Fruit fly (Drosophila melanogaster) whole organism, embryonic: ENCODE results near the gene CG11999.

Experiments
- ATbp ChIP-seq: fragments of 200-800 bp; sonication (Bioruptor generic); optimal IDR thresholded peaks from 2 replicates; lab custom pipeline; 2017; ENCODE audit warnings: missing biosample characterization, mild to moderate bottlenecking, missing genetic modification characterization, missing genetic modification reagents
- Awh ChIP-seq: fragments of 200-800 bp; sonication (Bioruptor generic); IDR thresholded peaks from 2 replicates; pipeline ENCODE4, ENCODE4 v1.3.6; 2022; ENCODE audit warnings: missing biosample characterization, missing genetic modification characterization
- BtbVII ChIP-seq: fragments of 200-800 bp; sonication (Bioruptor generic); optimal IDR thresholded peaks from 3 replicates; lab custom pipeline; 2017; ENCODE audit warnings: missing biosample characterization, mild to moderate bottlenecking, missing genetic modification characterization
- CG10209 ChIP-seq: fragments of 200-800 bp; sonication (Bioruptor generic); optimal IDR thresholded peaks from 3 replicates; lab custom pipeline; 2017; ENCODE audit warnings: missing biosample characterization, mild to moderate bottlenecking, missing genetic modification characterization, missing genetic modification reagents
- CG10366 ChIP-seq: fragments of 200-800 bp; sonication (Bioruptor generic); IDR thresholded peaks from 2 replicates; pipeline ENCODE4 v1.3.6; 2022; ENCODE audit warnings: missing biosample characterization, missing genetic modification characterization
- CG11085 ChIP-seq: fragments of 200-800 bp; sonication (Bioruptor generic); IDR thresholded peaks from 2 replicates; pipeline ENCODE4 v1.3.6; 2022; ENCODE audit warnings: missing biosample characterization, missing genetic modification characterization
- CG11696 ChIP-seq: fragments of 200-800 bp; sonication (Bioruptor generic); IDR thresholded peaks from 2 replicates; pipeline ENCODE4 v1.3.6; 2022; ENCODE audit warnings: missing biosample characterization, missing genetic modification characterization
- CG12219 ChIP-seq: fragments of 200-800 bp; sonication (Bioruptor generic); optimal IDR thresholded peaks from 3 replicates; lab custom pipeline; 2018; ENCODE audit warnings: missing biosample characterization, mild to moderate bottlenecking, missing genetic modification characterization
- CG12744 ChIP-seq: fragments of 200-800 bp; sonication (Bioruptor generic); optimal IDR thresholded peaks from 2 replicates; lab custom pipeline; 2016; ENCODE audit warnings: missing biosample characterization, missing genetic modification characterization
- CG12769 ChIP-seq: fragments of 200-800 bp; sonication (Bioruptor generic); optimal IDR thresholded peaks from 2 replicates; lab custom pipeline; 2019; ENCODE audit warnings: missing biosample characterization, mild to moderate bottlenecking, missing genetic modification characterization, moderate library complexity
- CG12942 ChIP-seq: fragments of 200-800 bp; sonication (Bioruptor generic); optimal IDR thresholded peaks from 3 replicates; lab custom pipeline; 2016; ENCODE audit warnings: missing biosample characterization, missing genetic modification characterization
- CG13296 ChIP-seq: fragments of 200-800 bp; sonication (Bioruptor generic); optimal IDR thresholded peaks from 3 replicates; lab custom pipeline; 2018; ENCODE audit warnings: missing biosample characterization, mild to moderate bottlenecking, missing genetic modification characterization
- CG15514 ChIP-seq: fragments of 200-800 bp; sonication (Bioruptor generic); optimal IDR thresholded peaks from 3 replicates; lab custom pipeline; 2017; ENCODE audit warnings: missing biosample characterization, missing genetic modification characterization, mild to moderate bottlenecking, moderate library complexity, missing genetic modification reagents
- CG16815 ChIP-seq: fragments of 200-800 bp; sonication (Bioruptor generic); optimal IDR thresholded peaks from 3 replicates; lab custom pipeline; 2017; ENCODE audit warnings: missing biosample characterization, mild to moderate bottlenecking, missing genetic modification characterization
- CG17568 ChIP-seq: fragments of 200-800 bp; sonication (Bioruptor generic); optimal IDR thresholded peaks from 2 replicates; lab custom pipeline; 2018; ENCODE audit warnings: missing biosample characterization, mild to moderate bottlenecking, missing genetic modification characterization, moderate library complexity
- CG17802 ChIP-seq: fragments of 200-800 bp; sonication (Bioruptor generic); optimal IDR thresholded peaks from 2 replicates; lab custom pipeline; 2018; ENCODE audit warnings: missing biosample characterization, mild to moderate bottlenecking, missing genetic modification characterization, moderate library complexity
- CG2678 ChIP-seq: fragments of 200-800 bp; sonication (Bioruptor generic); optimal IDR thresholded peaks from 3 replicates; lab custom pipeline; 2019; ENCODE audit warnings: missing biosample characterization, mild to moderate bottlenecking, missing genetic modification characterization, moderate library complexity
- CG2875 ChIP-seq: fragments of 200-800 bp; sonication (Bioruptor generic); optimal IDR thresholded peaks from 2 replicates; lab custom pipeline; 2017; ENCODE audit warnings: missing biosample characterization, mild to moderate bottlenecking, missing genetic modification characterization, missing genetic modification reagents
- CG30431 ChIP-seq: fragments of 200-800 bp; sonication (Bioruptor generic); optimal IDR thresholded peaks from 2 replicates; lab custom pipeline; 2017; ENCODE audit warnings: missing biosample characterization, missing genetic modification characterization
- CG33557 ChIP-seq: fragments of 200-800 bp; sonication (Bioruptor generic); optimal IDR thresholded peaks from 2 replicates; lab custom pipeline; 2019; ENCODE audit warnings: missing biosample characterization, mild to moderate bottlenecking, missing genetic modification characterization, moderate library complexity
- CG34376 ChIP-seq: fragments of 200-800 bp; sonication (Bioruptor generic); optimal IDR thresholded peaks from 2 replicates; lab custom pipeline; 2018; ENCODE audit warnings: missing biosample characterization, mild to moderate bottlenecking, missing genetic modification characterization
- CG7987 ChIP-seq: fragments of 200-800 bp; sonication (Bioruptor generic); optimal IDR thresholded peaks from 2 replicates; lab custom pipeline; 2018; ENCODE audit warnings: missing biosample characterization, mild to moderate bottlenecking, missing genetic modification characterization, moderate library complexity
- CG9797 ChIP-seq: fragments of 200-800 bp; sonication (Bioruptor generic); optimal IDR thresholded peaks from 3 replicates; lab custom pipeline; 2018; ENCODE audit warnings: missing biosample characterization, mild to moderate bottlenecking, missing genetic modification characterization
- H15 ChIP-seq: fragments of 200-800 bp; sonication (Bioruptor generic); IDR thresholded peaks from 3 replicates; pipeline ENCODE4 v1.3.6; 2022; ENCODE audit warnings: missing biosample characterization, missing genetic modification characterization
- HLH3B ChIP-seq: fragments of 200-800 bp; sonication (Bioruptor generic); IDR thresholded peaks from 2 replicates; pipeline ENCODE4 v1.3.6; 2022; ENCODE audit warnings: missing biosample characterization, missing genetic modification characterization
- HLH54F ChIP-seq: fragments of 200-800 bp; sonication (Bioruptor generic); optimal IDR thresholded peaks from 3 replicates; lab custom pipeline; 2016; ENCODE audit warnings: missing biosample characterization, missing genetic modification characterization
- Hr39 ChIP-seq: fragments of >200 bp; optimal IDR thresholded peaks from 2 replicates; lab custom pipeline; 2017
- Kr ChIP-seq: fragments of 200-800 bp; sonication (Bioruptor generic); optimal IDR thresholded peaks from 2 replicates; lab custom pipeline; 2017; ENCODE audit warnings: missing biosample characterization, mild to moderate bottlenecking, missing genetic modification characterization
- Meics ChIP-seq: fragments of 200-800 bp; sonication (Bioruptor generic); optimal IDR thresholded peaks from 2 replicates; lab custom pipeline; 2017; ENCODE audit warnings: missing biosample characterization, mild to moderate bottlenecking, missing genetic modification characterization
- Oaz ChIP-seq: fragments of 200-800 bp; sonication (Bioruptor generic); IDR thresholded peaks from 2 replicates; pipeline ENCODE4 v1.3.6; 2022; ENCODE audit warnings: missing biosample characterization, missing genetic modification characterization
- ab ChIP-seq: fragments of 200-800 bp; sonication (Bioruptor generic); optimal IDR thresholded peaks from 2 replicates; lab custom pipeline; 2016; ENCODE audit warnings: missing biosample characterization, missing genetic modification characterization
- bcd ChIP-seq: fragments of 200-800 bp; sonication (Bioruptor generic); optimal IDR thresholded peaks from 2 replicates; lab custom pipeline; 2017; ENCODE audit warnings: missing biosample characterization, mild to moderate bottlenecking, missing genetic modification characterization
- br ChIP-seq: fragments of >200 bp; optimal IDR thresholded peaks from 2 replicates; lab custom pipeline; 2017
- chm ChIP-seq: fragments of 200-800 bp; sonication (Bioruptor generic); IDR thresholded peaks from 2 replicates; pipeline ENCODE4 v1.3.6; 2022; ENCODE audit warnings: missing biosample characterization, missing genetic modification characterization
- ci ChIP-seq: fragments of 200-800 bp; sonication (Bioruptor generic); IDR thresholded peaks from 3 replicates; pipeline ENCODE4 v1.3.6; 2022; ENCODE audit warnings: missing biosample characterization, missing genetic modification characterization
- ems ChIP-seq: fragments of 200-800 bp; sonication (Bioruptor generic); optimal IDR thresholded peaks from 3 replicates; lab custom pipeline; 2016; ENCODE audit warnings: missing biosample characterization, missing genetic modification characterization
- exex ChIP-seq: fragments of 200-800 bp; sonication (Bioruptor generic); optimal IDR thresholded peaks from 4 replicates; lab custom pipeline; 2018; ENCODE audit warnings: missing biosample characterization, mild to moderate bottlenecking, missing genetic modification characterization, moderate library complexity
- gro ChIP-seq: fragments of 200-800 bp; sonication (Bioruptor generic); optimal IDR thresholded peaks from 2 replicates; lab custom pipeline; 2016; ENCODE audit warnings: missing biosample characterization, missing genetic modification characterization
- gsb ChIP-seq: fragments of 200-800 bp; sonication (Bioruptor generic); IDR thresholded peaks from 2 replicates; pipeline ENCODE4 v1.3.6; 2022; ENCODE audit warnings: missing biosample characterization, missing genetic modification characterization
- gt ChIP-seq: fragments of 200-800 bp; sonication (Bioruptor generic); IDR thresholded peaks from 2 replicates; pipeline ENCODE4 v1.3.6; 2022; ENCODE audit warnings: missing biosample characterization, missing genetic modification characterization
- hth ChIP-seq: fragments of >200 bp; optimal IDR thresholded peaks from 2 replicates; lab custom pipeline; 2017; ENCODE audit warnings: inconsistent platforms
- mirr ChIP-seq: fragments of 200-800 bp; sonication (Bioruptor generic); optimal IDR thresholded peaks from 3 replicates; lab custom pipeline; 2018; ENCODE audit warnings: missing biosample characterization, mild to moderate bottlenecking, missing genetic modification characterization
- oc ChIP-seq: fragments of 200-800 bp; sonication (Bioruptor generic); optimal IDR thresholded peaks from 2 replicates; lab custom pipeline; 2018; ENCODE audit warnings: missing biosample characterization, mild to moderate bottlenecking, missing genetic modification characterization, moderate library complexity
- prd ChIP-seq, 3 experiments: fragments of >200 bp in 2 of 3; fragments of 200-800 bp in 1 of 3; sonication (Bioruptor generic) in 1 of 3; optimal IDR thresholded peaks in 2 of 3; IDR thresholded peaks in 1 of 3; 2 replicates in 2 of 3; 3 replicates in 1 of 3; pipeline versions ENCODE4 v1.3.6 to Lab custom; 2017 to 2022; ENCODE audit warnings: missing biosample characterization in 1 of 3, missing genetic modification characterization in 1 of 3
- sd ChIP-seq: fragments of 200-800 bp; sonication (Bioruptor generic); optimal IDR thresholded peaks from 3 replicates; lab custom pipeline; 2018; ENCODE audit warnings: missing biosample characterization, mild to moderate bottlenecking, missing genetic modification characterization, moderate library complexity
- sens ChIP-seq: fragments of 200-800 bp; sonication (Bioruptor generic); peaks from one replicate; lab custom pipeline; 2016; ENCODE audit warnings: missing biosample characterization, missing genetic modification characterization
- sens-2 ChIP-seq: fragments of 200-800 bp; sonication (Bioruptor generic); IDR thresholded peaks from 2 replicates; pipeline ENCODE4 v1.3.6; 2022; ENCODE audit warnings: missing biosample characterization, missing genetic modification characterization
- slbo ChIP-seq: fragments of 200-800 bp; sonication (Bioruptor generic); IDR thresholded peaks from 2 replicates; pipeline ENCODE4 v1.3.6; 2022; ENCODE audit warnings: missing biosample characterization, missing genetic modification characterization
- sug ChIP-seq: fragments of 200-800 bp; optimal IDR thresholded peaks from 2 replicates; lab custom pipeline; 2019; ENCODE audit warnings: missing biosample characterization, mild to moderate bottlenecking, missing genetic modification characterization, moderate library complexity
- ttk ChIP-seq: fragments of 200-800 bp; sonication (Bioruptor generic); IDR thresholded peaks from 2 replicates; pipeline ENCODE4 v2.1.2; 2022; ENCODE audit warnings: missing biosample characterization, missing genetic modification characterization
- unc-4 ChIP-seq: fragments of 200-800 bp; sonication (Bioruptor generic); IDR thresholded peaks from 2 replicates; pipeline ENCODE4 v1.3.6; 2022; ENCODE audit warnings: missing biosample characterization, missing genetic modification characterization; ENCODE audit not compliant: partially characterized antibody

The CG11999 gene

dm6 chr3R:5364539-5365273, 10.2 kb upstream of the CG11999 start:
- no peak for TF ChIP-seq br
- peak; percentile 13 for TF ChIP-seq Meics (GFP tag; lab: Kevin White, UChicago)
- no peak for TF ChIP-seq ab (GFP tag; lab: Kevin White, UChicago)
- TF ChIP-seq CG33557 (GFP tag; lab: Kevin White, UChicago), result no peak
- peak; percentile 43 for TF ChIP-seq CG7987 (GFP tag; lab: Kevin White, UChicago)
- TF ChIP-seq oc (tag; lab: Kevin White, UChicago), result no peak
- TF ChIP-seq mirr (GFP tag; lab: Kevin White, UChicago), result peak; percentile 29
- TF ChIP-seq CG12769 (tag; lab: Kevin White, UChicago), result no peak
- TF ChIP-seq CG10209, result no peak
- no peak for TF ChIP-seq ATbp
- peak; percentile 20 for TF ChIP-seq CG15514 (GFP tag; lab: Kevin White, UChicago)
- TF ChIP-seq BtbVII (GFP tag; lab: Kevin White, UChicago), result peak; percentile 25
- TF ChIP-seq ems (GFP tag; lab: Kevin White, UChicago), result no peak
- TF ChIP-seq CG9797 (GFP tag; lab: Kevin White, UChicago), result no peak
- no peak for TF ChIP-seq CG11085 (GFP tag; lab: Robert Waterston, UW)
- no peak for TF ChIP-seq CG17802 (tag; lab: Kevin White, UChicago)
- 0 out of 2 replicates have a peak, but pooled peaks have one; percentile 16 for TF ChIP-seq chm (GFP tag; lab: Robert Waterston, UW)
- peak; percentile 71 for TF ChIP-seq exex (tag; lab: Kevin White, UChicago)
- no peak for TF ChIP-seq gsb
- peak; percentile 29 for TF ChIP-seq CG2678 (tag; lab: Kevin White, UChicago)
- TF ChIP-seq CG13296 (GFP tag; lab: Kevin White, UChicago), result peak; percentile 46
- no peak for TF ChIP-seq Hr39 (lab: Kevin White, UChicago)
- peak; percentile 39 for TF ChIP-seq sug
- TF ChIP-seq sd (tag; lab: Kevin White, UChicago), result peak; percentile 21
- TF ChIP-seq Oaz (GFP tag; lab: Robert Waterston, UW), result no peak
- TF ChIP-seq CG12219, result no peak
- no peak for TF ChIP-seq slbo (GFP tag; lab: Robert Waterston, UW)
- TF ChIP-seq CG17568, result peak; percentile 13
- peak; percentile 63 for TF ChIP-seq CG34376
- TF ChIP-seq Kr (GFP tag; lab: Kevin White, UChicago), result no peak
- no peak for TF ChIP-seq prd (optimal IDR thresholded peaks at IDR 0.05; lab: Kevin White, UChicago)
- no peak for TF ChIP-seq prd (GFP tag; IDR thresholded peaks at IDR 0.05; lab: Robert Waterston, UW)
- no peak for TF ChIP-seq CG30431 (GFP tag; lab: Kevin White, UChicago)
- no peak for TF ChIP-seq ci (GFP tag; lab: Robert Waterston, UW)
- no peak for TF ChIP-seq CG2875 (GFP tag; lab: Kevin White, UChicago)
- no peak for TF ChIP-seq HLH54F (GFP tag; lab: Kevin White, UChicago)
- TF ChIP-seq sens (GFP tag; lab: Kevin White, UChicago), result peak; percentile 27
- no peak for TF ChIP-seq hth (lab: Kevin White, UChicago)
- no peak for TF ChIP-seq HLH3B
- no peak for TF ChIP-seq CG12744
- TF ChIP-seq unc-4 (GFP tag; lab: Robert Waterston, UW), result no peak
- TF ChIP-seq CG16815 (GFP tag; lab: Kevin White, UChicago), result no peak
- TF ChIP-seq CG12942 (GFP tag; lab: Kevin White, UChicago), result no peak
- peak; percentile 13 for TF ChIP-seq gro (GFP tag; lab: Kevin White, UChicago)
- no peak for TF ChIP-seq CG10366 (GFP tag; lab: Robert Waterston, UW)
- 0 out of 3 replicates have a peak, but pooled peaks have one; percentile 16 for TF ChIP-seq H15 (GFP tag; lab: Robert Waterston, UW)
- TF ChIP-seq sens-2 (GFP tag; lab: Robert Waterston, UW), result 0 out of 2 replicates have a peak, but pooled peaks have one; percentile 17
- TF ChIP-seq gt (GFP tag; lab: Robert Waterston, UW), result no peak
- TF ChIP-seq ttk (GFP tag; lab: Robert Waterston, UW), result no peak
- no peak for TF ChIP-seq bcd (GFP tag; lab: Kevin White, UChicago)
- TF ChIP-seq Awh (GFP tag; lab: Robert Waterston, UW), result no peak
- TF ChIP-seq CG11696 (GFP tag; lab: Robert Waterston, UW), result no peak
